Fruit fly (Drosophila melanogaster): ENCODE results near the gene CG13041.

The CG13041 gene

dm6 chr3L:16347914-16348313 is 28.6 kb upstream of the CG13041 start, which contains the start of gene mRpS34:
TSS of gene mRpS34 (plus strand) at chr3L:16348074.
- TF ChIP-seq noc (tag; optimal IDR thresholded peaks at IDR 0.05): no peak

dm6 chr3L:16346023-16346422 is 26.7 kb upstream of the CG13041 start, which contains the start of gene CG33257:
TSS of gene CG33257 (plus strand) at chr3L:16346323.
- no peak for TF ChIP-seq noc (tag; optimal IDR thresholded peaks at IDR 0.05)

dm6 chr3L:16339873-16340272 is 20.5 kb upstream of the CG13041 start:
- no peak for TF ChIP-seq noc (tag; optimal IDR thresholded peaks at IDR 0.05)

- no peak for TF ChIP-seq noc (tag; optimal IDR thresholded peaks at IDR 0.05)
These were observed 20.1 kb upstream of the CG13041 start for dm6 chr3L:16339463-16339862.

- TF ChIP-seq noc (tag; optimal IDR thresholded peaks at IDR 0.05): no peak
These were observed 19.4 kb upstream of the CG13041 start, which contains the start of gene CG4998 for dm6 chr3L:16338703-16339102. TSS of gene CG4998 (plus strand) at chr3L:16339003.

- no peak for TF ChIP-seq noc (tag; optimal IDR thresholded peaks at IDR 0.05)
These were observed 18.4 kb upstream of the CG13041 start for dm6 chr3L:16337739-16338138.

- no peak for TF ChIP-seq noc (tag; optimal IDR thresholded peaks at IDR 0.05)
These were observed 15.6 kb upstream of the CG13041 start for dm6 chr3L:16334876-16335275.

- TF ChIP-seq noc (tag; optimal IDR thresholded peaks at IDR 0.05): no peak
These were observed 13.7 kb upstream of the CG13041 start, which contains the start of gene CG13056 for dm6 chr3L:16333013-16333412. TSS of gene CG13056 (plus strand) at chr3L:16333313.

- TF ChIP-seq noc (tag; optimal IDR thresholded peaks at IDR 0.05): no peak
These were observed 12.3 kb upstream of the CG13041 start, which contains the start of gene retinin for dm6 chr3L:16331633-16332032. TSS of gene retinin (plus strand) at chr3L:16331933.

dm6 chr3L:16330740-16331139 is 11.4 kb upstream of the CG13041 start, which contains the start of gene CG33060:
TSS of gene CG33060 (plus strand) at chr3L:16331040.
- TF ChIP-seq noc (tag; optimal IDR thresholded peaks at IDR 0.05): no peak

- TF ChIP-seq noc (tag; optimal IDR thresholded peaks at IDR 0.05): no peak
These were observed 10.2 kb upstream of the CG13041 start, which contains the start of gene CG33061 for dm6 chr3L:16329495-16329894. TSS of gene CG33061 (plus strand) at chr3L:16329795.

- TF ChIP-seq noc (tag; optimal IDR thresholded peaks at IDR 0.05): peak; percentile 75
These were observed 9.0 kb upstream of the CG13041 start, which contains the start of gene CG13058 for dm6 chr3L:16328207-16328891. TSS of gene CG13058 (plus strand) at chr3L:16328841.

- no peak for TF ChIP-seq noc (tag; optimal IDR thresholded peaks at IDR 0.05)
These were observed 8.4 kb upstream of the CG13041 start, which contains the start of gene CG13038 for dm6 chr3L:16327776-16328175. TSS of gene CG13038 (minus strand) at chr3L:16327893.

dm6 chr3L:16326657-16327056 is 7.3 kb upstream of the CG13041 start, which contains the start of the genes CG13040 and CG13039:
TSS of gene CG13040 (minus strand) at chr3L:16326757.
TSS of gene CG13039 (minus strand) at chr3L:16326762.
- TF ChIP-seq noc (tag; optimal IDR thresholded peaks at IDR 0.05): no peak

- no peak for TF ChIP-seq noc (tag; optimal IDR thresholded peaks at IDR 0.05)
These were observed 4.0 kb upstream of the CG13041 start, which contains the start of gene CG13059 for dm6 chr3L:16323372-16323771. TSS of gene CG13059 (plus strand) at chr3L:16323672.

- TF ChIP-seq noc (tag; optimal IDR thresholded peaks at IDR 0.05): no peak
These were observed 1.8 kb upstream of the CG13041 start, which contains the start of gene CG42718 for dm6 chr3L:16321172-16321571. TSS of gene CG42718 (minus strand) at chr3L:16321272.

dm6 chr3L:16317724-16318123 is 1.6 kb downstream of the CG13041 start, which contains the start of gene Nplp3:
TSS of gene Nplp3 (plus strand) at chr3L:16318024.
- TF ChIP-seq noc (tag; optimal IDR thresholded peaks at IDR 0.05): no peak

All from whole organism, larva.